Fruit fly (Drosophila melanogaster) whole organism, embryonic: ENCODE data around the gene IRSp53.

ENCODE experiments used
- Abd-B ChIP-seq: fragments of 200-800 bp; sonication (Bioruptor generic); optimal IDR thresholded peaks from 2 replicates; lab custom pipeline; 2018; ENCODE audit warnings: missing biosample characterization, mild to moderate bottlenecking, missing genetic modification characterization, moderate library complexity
- Atf3 ChIP-seq: fragments of 200-800 bp; sonication (Bioruptor generic); optimal IDR thresholded peaks from 3 replicates; lab custom pipeline; 2016; ENCODE audit warnings: missing biosample characterization, missing genetic modification characterization
- CG11085 ChIP-seq: fragments of 200-800 bp; sonication (Bioruptor generic); IDR thresholded peaks from 2 replicates; pipeline ENCODE4 v1.3.6; 2022; ENCODE audit warnings: missing biosample characterization, missing genetic modification characterization
- CG12219 ChIP-seq: fragments of 200-800 bp; sonication (Bioruptor generic); optimal IDR thresholded peaks from 3 replicates; lab custom pipeline; 2018; ENCODE audit warnings: missing biosample characterization, mild to moderate bottlenecking, missing genetic modification characterization
- CG12769 ChIP-seq: fragments of 200-800 bp; sonication (Bioruptor generic); optimal IDR thresholded peaks from 2 replicates; lab custom pipeline; 2019; ENCODE audit warnings: missing biosample characterization, mild to moderate bottlenecking, missing genetic modification characterization, moderate library complexity
- CG14710 ChIP-seq: fragments of 200-800 bp; sonication (Bioruptor generic); optimal IDR thresholded peaks from 3 replicates; lab custom pipeline; 2019; ENCODE audit warnings: missing biosample characterization, mild to moderate bottlenecking, missing genetic modification characterization, moderate library complexity
- CG16863 ChIP-seq: fragments of 200-800 bp; sonication (Bioruptor generic); optimal IDR thresholded peaks from 3 replicates; lab custom pipeline; 2016; ENCODE audit warnings: missing biosample characterization, missing genetic modification characterization
- CG18011 ChIP-seq: fragments of 200-800 bp; sonication (Bioruptor generic); optimal IDR thresholded peaks from 2 replicates; lab custom pipeline; 2017; ENCODE audit warnings: missing biosample characterization, missing genetic modification characterization, mild to moderate bottlenecking, moderate library complexity, missing genotype
- CG32767 ChIP-seq: fragments of 200-800 bp; sonication (Bioruptor generic); IDR thresholded peaks from 2 replicates; pipeline ENCODE4 v1.3.6; 2022; ENCODE audit warnings: missing biosample characterization, missing genetic modification characterization
- CG4360 ChIP-seq: fragments of 200-800 bp; sonication (Bioruptor generic); IDR thresholded peaks from 2 replicates; pipeline ENCODE4 v1.3.6; 2022; ENCODE audit warnings: missing biosample characterization, missing genetic modification characterization
- CG4854 ChIP-seq: fragments of 200-800 bp; sonication (Bioruptor generic); optimal IDR thresholded peaks from 2 replicates; lab custom pipeline; 2016; ENCODE audit warnings: missing biosample characterization, missing genetic modification characterization, inconsistent platforms
- CG6654 ChIP-seq: fragments of 200-800 bp; sonication (Bioruptor generic); optimal IDR thresholded peaks from 2 replicates; lab custom pipeline; 2017; ENCODE audit warnings: missing biosample characterization, mild to moderate bottlenecking, missing genetic modification characterization
- CG8924 ChIP-seq: fragments of 200-800 bp; optimal IDR thresholded peaks from 3 replicates; lab custom pipeline; 2019; ENCODE audit warnings: missing biosample characterization, mild to moderate bottlenecking, missing genetic modification characterization, moderate library complexity
- Chrac-16 ChIP-seq: fragments of 200-800 bp; sonication (Bioruptor generic); optimal IDR thresholded peaks from 3 replicates; lab custom pipeline; 2016; ENCODE audit warnings: missing biosample characterization, missing genetic modification characterization
- Dek ChIP-seq: fragments of 200-800 bp; sonication (Bioruptor generic); optimal IDR thresholded peaks from 3 replicates; lab custom pipeline; 2019; ENCODE audit warnings: missing biosample characterization, mild to moderate bottlenecking, missing genetic modification characterization, moderate library complexity
- Dip3 ChIP-seq: fragments of 200-800 bp; sonication (Bioruptor generic); optimal IDR thresholded peaks from 3 replicates; lab custom pipeline; 2016; ENCODE audit warnings: missing biosample characterization, missing genetic modification characterization
- Doc3 ChIP-seq: fragments of 200-800 bp; sonication (Bioruptor generic); IDR thresholded peaks from 3 replicates; pipeline ENCODE4 v1.3.6; 2022; ENCODE audit warnings: missing biosample characterization, missing genetic modification characterization; ENCODE audit not compliant: partially characterized antibody
- ERR ChIP-seq: fragments of 200-800 bp; sonication (Bioruptor generic); optimal IDR thresholded peaks from 2 replicates; lab custom pipeline; 2016; ENCODE audit warnings: missing biosample characterization, missing genetic modification characterization
- Fer1 ChIP-seq: fragments of 200-800 bp; sonication (Bioruptor generic); optimal IDR thresholded peaks from 2 replicates; lab custom pipeline; 2017; ENCODE audit warnings: missing biosample characterization, mild to moderate bottlenecking, missing genetic modification characterization
- Fer3 ChIP-seq: fragments of 200-800 bp; sonication (Bioruptor generic); optimal IDR thresholded peaks from 2 replicates; lab custom pipeline; 2018; ENCODE audit warnings: missing biosample characterization, mild to moderate bottlenecking, missing genetic modification characterization, moderate library complexity
- HmgD ChIP-seq: fragments of 200-800 bp; sonication (Bioruptor generic); optimal IDR thresholded peaks from 3 replicates; lab custom pipeline; 2016; ENCODE audit warnings: missing biosample characterization, missing genetic modification characterization
- HmgZ ChIP-seq: fragments of 200-800 bp; sonication (Bioruptor generic); optimal IDR thresholded peaks from 2 replicates; lab custom pipeline; 2018; ENCODE audit warnings: missing biosample characterization, mild to moderate bottlenecking, missing genetic modification characterization
- NC2β ChIP-seq: fragments of 200-800 bp; sonication (Bioruptor generic); optimal IDR thresholded peaks from 2 replicates; lab custom pipeline; 2016; ENCODE audit warnings: missing biosample characterization, missing genetic modification characterization
- Nf-YA ChIP-seq: fragments of 200-800 bp; sonication (Bioruptor generic); IDR thresholded peaks from 2 replicates; pipeline ENCODE4 v1.3.6; 2022; ENCODE audit warnings: missing biosample characterization, missing genetic modification characterization
- NfI ChIP-seq: fragments of 200-800 bp; sonication (Bioruptor generic); optimal IDR thresholded peaks from 3 replicates; lab custom pipeline; 2018; ENCODE audit warnings: missing biosample characterization, mild to moderate bottlenecking, missing genetic modification characterization, moderate library complexity
- PHDP ChIP-seq: fragments of 200-800 bp; sonication (Bioruptor generic); optimal IDR thresholded peaks from 3 replicates; lab custom pipeline; 2018; ENCODE audit warnings: missing biosample characterization, mild to moderate bottlenecking, missing genetic modification characterization, moderate library complexity
- Ssrp ChIP-seq: fragments of 200-800 bp; sonication (Bioruptor generic); optimal IDR thresholded peaks from 2 replicates; lab custom pipeline; 2018; ENCODE audit warnings: missing biosample characterization, mild to moderate bottlenecking, missing genetic modification characterization, moderate library complexity
- Taf1 ChIP-seq: fragments of 200-800 bp; sonication (Bioruptor generic); IDR thresholded peaks from 2 replicates; pipeline ENCODE4 v1.3.6; 2022; ENCODE audit warnings: missing biosample characterization, missing genetic modification characterization
- Tbp ChIP-seq: fragments of >200 bp; optimal IDR thresholded peaks from 2 replicates; lab custom pipeline; 2018; ENCODE audit warnings: missing biosample characterization, missing genetic modification characterization
- az2 ChIP-seq: fragments of 200-800 bp; sonication (Bioruptor generic); optimal IDR thresholded peaks from 3 replicates; lab custom pipeline; 2016; ENCODE audit warnings: missing biosample characterization, missing genetic modification characterization
- bowl ChIP-seq: fragments of 200-800 bp; sonication (Bioruptor generic); IDR thresholded peaks from 2 replicates; pipeline ENCODE4 v1.3.6; 2022; ENCODE audit warnings: missing biosample characterization, missing genetic modification characterization
- cg ChIP-seq: fragments of 200-800 bp; sonication (Bioruptor generic); optimal IDR thresholded peaks from 3 replicates; lab custom pipeline; 2019; ENCODE audit warnings: missing biosample characterization, mild to moderate bottlenecking, missing genetic modification characterization, moderate library complexity
- chif ChIP-seq, 2 experiments: fragments of 200-800 bp; sonication (Bioruptor generic); optimal IDR thresholded peaks; 3 replicates each; lab custom pipeline; 2016; ENCODE audit warnings: missing biosample characterization in 2 of 2, missing genetic modification characterization in 2 of 2
- dmrt11E ChIP-seq: fragments of 200-800 bp; sonication (Bioruptor generic); optimal IDR thresholded peaks from 3 replicates; lab custom pipeline; 2018; ENCODE audit warnings: missing biosample characterization, mild to moderate bottlenecking, missing genetic modification characterization, moderate library complexity
- hbn ChIP-seq: fragments of 200-800 bp; sonication (Bioruptor generic); IDR thresholded peaks from 2 replicates; pipeline ENCODE4 v1.3.6; 2022; ENCODE audit warnings: missing biosample characterization, missing genetic modification characterization; ENCODE audit not compliant: partially characterized antibody
- p53 ChIP-seq: fragments of 200-800 bp; sonication (Bioruptor generic); optimal IDR thresholded peaks from 2 replicates; lab custom pipeline; 2016; ENCODE audit warnings: missing biosample characterization, missing genetic modification characterization
- repo ChIP-seq: fragments of 200-800 bp; sonication (Bioruptor generic); optimal IDR thresholded peaks from 2 replicates; lab custom pipeline; 2016; ENCODE audit warnings: missing biosample characterization, missing genetic modification characterization
- rib ChIP-seq: fragments of 200-800 bp; sonication (Bioruptor generic); IDR thresholded peaks from 2 replicates; pipeline ENCODE4 v1.3.6; 2022; ENCODE audit warnings: missing biosample characterization, missing genetic modification characterization
- sens ChIP-seq: fragments of 200-800 bp; sonication (Bioruptor generic); peaks from one replicate; lab custom pipeline; 2016; ENCODE audit warnings: missing biosample characterization, missing genetic modification characterization
- sim ChIP-seq: fragments of 200-800 bp; sonication (Bioruptor generic); IDR thresholded peaks from 2 replicates; pipeline ENCODE4 v1.3.6; 2022; ENCODE audit warnings: missing biosample characterization, missing genetic modification characterization

The IRSp53 gene

dm6 chr3L:11093046-11093520 is 42.8 kb upstream of the IRSp53 start, which contains the start of gene JIL-1 (continued):
- TF ChIP-seq Taf1 (GFP tag; lab: Robert Waterston, UW) (peak; percentile 45; the same call in 1 of the 2 replicates), PHDP (peak; percentile 43), Doc3 (GFP tag; lab: Robert Waterston, UW) (peak; percentile 69), NC2β (GFP tag; lab: Kevin White, UChicago) (peak; percentile 52), Ssrp (tag; lab: Kevin White, UChicago) (peak; percentile 38), hbn (GFP tag; lab: Robert Waterston, UW) (peak; percentile 75), Abd-B (GFP tag; lab: Kevin White, UChicago) (peak; percentile 26), CG6654 (no peak), Dek (tag; lab: Kevin White, UChicago) (peak; percentile 65), repo (GFP tag; lab: Kevin White, UChicago) (peak; percentile 19), Atf3 (no peak), CG4360 (GFP tag; lab: Robert Waterston, UW) (peak; percentile 44), CG18011 (GFP tag; lab: Kevin White, UChicago) (peak; percentile 39), CG11085 (peak; percentile 76), CG14710 (tag; lab: Kevin White, UChicago) (peak; percentile 58), CG32767 (GFP tag; lab: Robert Waterston, UW) (0 out of 2 replicates have a peak, but pooled peaks have one; percentile 29), chif (GFP tag; optimal IDR thresholded peaks at IDR 0.05; lab: Kevin White, UChicago) (peak; percentile 2 to 20), az2 (GFP tag; lab: Kevin White, UChicago) (peak; percentile 48), Fer3 (tag; lab: Kevin White, UChicago) (peak; percentile 54), rib (GFP tag; lab: Robert Waterston, UW) (peak; percentile 50), HmgD (GFP tag; lab: Kevin White, UChicago) (no peak), CG8924 (tag; lab: Kevin White, UChicago) (peak; percentile 12), dmrt11E (peak; percentile 36), Tbp (GFP tag; lab: Kevin White, UChicago) (no peak), CG16863 (no peak), cg (GFP tag; lab: Kevin White, UChicago) (no peak), Chrac-16 (GFP tag; lab: Kevin White, UChicago) (peak; percentile 63), HmgZ (tag; lab: Kevin White, UChicago) (peak; percentile 49), Dip3 (GFP tag; lab: Kevin White, UChicago) (peak; percentile 48), CG12219 (no peak), CG4854 (GFP tag; lab: Kevin White, UChicago) (peak; percentile 48), bowl (GFP tag; lab: Robert Waterston, UW) (no peak; the same call in 1 of the 2 replicates), sim (GFP tag; lab: Robert Waterston, UW) (no peak), NfI (GFP tag; lab: Kevin White, UChicago) (peak; percentile 72), p53 (no peak), Nf-YA (peak; percentile 9; the same call in 1 of the 2 replicates), Fer1 (GFP tag; lab: Kevin White, UChicago) (peak; percentile 60), ERR (GFP tag; lab: Kevin White, UChicago) (no peak)

dm6 chr3L:11094279-11094678 is 41.6 kb upstream of the IRSp53 start:
- TF ChIP-seq CG12769 (no peak), sens (GFP tag; lab: Kevin White, UChicago) (peak; percentile 57)
